Worm (Caenorhabditis elegans) whole organism, L4/young adult: Measurements from ENCODE around the gene zmp-5.

ENCODE experiments used
- W03F9.2 ChIP-seq: fragments of 150-350 bp; optimal IDR thresholded peaks from 2 replicates; lab custom pipeline; 2014; ENCODE audit warnings: missing biosample characterization, missing genetic modification characterization
- him-1 ChIP-seq: sonication (generic microtip); optimal IDR thresholded peaks from 2 replicates; lab custom pipeline; 2016; ENCODE audit warnings: missing genotype, missing genetic modification reagents, missing genetic modification characterization, missing compliant biosample characterization

DNA sequence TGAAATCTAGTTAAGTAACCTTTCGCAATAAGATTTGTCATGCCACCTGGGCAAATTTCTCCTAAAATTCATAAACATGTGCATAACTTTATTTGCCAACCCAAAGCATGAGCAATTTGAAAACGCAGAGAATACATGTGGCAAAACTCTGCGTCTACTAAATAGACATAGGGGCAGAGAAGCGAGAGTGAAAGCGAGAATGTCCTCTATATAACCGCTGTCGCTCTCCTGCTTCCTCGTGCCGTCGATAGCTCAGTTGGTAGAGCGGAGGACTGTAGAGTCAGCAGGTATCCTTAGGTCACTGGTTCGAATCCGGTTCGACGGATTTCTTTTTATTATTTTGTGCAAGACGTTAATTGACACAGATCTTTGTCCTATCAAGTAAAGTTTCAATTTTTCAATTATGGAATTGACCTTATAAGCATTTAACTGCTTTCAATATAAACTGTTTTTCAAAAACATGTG lies 18.1 kb downstream of the zmp-5 start:
- no peak for TF ChIP-seq W03F9.2
- peak; percentile 86 for TF ChIP-seq him-1 (tag; lab: Kevin White, UChicago)
